Worm (Caenorhabditis elegans): ENCODE data around the gene unc-96.

DNA sequence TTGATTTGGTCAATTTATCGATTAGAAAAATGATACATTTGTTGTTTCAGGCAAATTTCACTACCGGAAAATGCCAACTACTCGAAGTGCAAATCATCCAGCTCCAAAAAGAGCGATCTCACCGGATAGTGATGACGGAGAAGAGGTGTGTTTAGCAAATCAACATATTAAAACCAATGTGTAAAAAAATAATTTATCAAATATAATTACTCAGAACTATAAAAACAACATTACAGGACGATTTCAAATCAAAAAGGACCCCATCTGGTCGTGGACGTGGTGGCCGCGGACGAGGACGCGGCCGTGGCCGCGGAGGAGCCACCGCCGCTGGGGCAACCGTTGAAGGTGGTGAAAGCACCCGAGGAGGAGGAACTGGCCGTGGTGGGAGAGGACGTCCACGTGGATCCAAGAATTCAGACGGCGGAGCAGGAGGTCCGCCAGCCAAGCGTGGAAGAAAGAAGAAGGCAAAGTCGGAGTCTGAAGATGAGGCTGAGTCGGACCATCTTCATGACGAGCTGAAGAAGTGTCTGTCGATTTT, 27.1 kb downstream of the unc-96 start, which contains the start of gene F13C5.2:
- no peak for TF ChIP-seq Y116A8C.19 (tag; optimal IDR thresholded peaks at IDR 0.05; ENCODE audit: borderline replicate concordance)
- no peak for TF ChIP-seq ces-1 (GFP tag; optimal IDR thresholded peaks at IDR 0.05)
- no peak for TF ChIP-seq elt-2 (tag; optimal IDR thresholded peaks at IDR 0.05)
- TF ChIP-seq fkh-4 (tag; optimal IDR thresholded peaks at IDR 0.05; ENCODE audit: borderline replicate concordance), result no peak
- no peak for TF ChIP-seq lin-15B (tag; optimal IDR thresholded peaks at IDR 0.05)
- TF ChIP-seq ceh-82 (tag; optimal IDR thresholded peaks at IDR 0.05), result no peak
- no peak for TF ChIP-seq mdl-1 (tag; optimal IDR thresholded peaks at IDR 0.05)
- TF ChIP-seq lin-13 (GFP tag; optimal IDR thresholded peaks at IDR 0.05), result no peak
- no peak for TF ChIP-seq nhr-11 (tag; optimal IDR thresholded peaks at IDR 0.05)
- TF ChIP-seq skn-1 (tag; optimal IDR thresholded peaks at IDR 0.05), result no peak
- TF ChIP-seq ceh-8 (GFP tag; optimal IDR thresholded peaks at IDR 0.05), result peak; percentile 56
- TF ChIP-seq nhr-237 (tag; optimal IDR thresholded peaks at IDR 0.05), result no peak
- no peak for TF ChIP-seq fkh-10 (GFP tag; optimal IDR thresholded peaks at IDR 0.05)
- no peak for TF ChIP-seq aha-1 (tag; optimal IDR thresholded peaks at IDR 0.05)
